Worm (Caenorhabditis elegans) whole organism, L4 larva: ENCODE results near the gene R53.5.

Source experiments
- fkh-10 ChIP-seq: fragments of 150-350 bp; optimal IDR thresholded peaks from 2 replicates; lab custom pipeline; 2014; ENCODE audit warnings: missing biosample characterization, missing genetic modification reagents, missing genetic modification characterization
- mdl-1 ChIP-seq, 2 experiments: fragments of 150-350 bp in 1 of 2; sonication (generic microtip) in 1 of 2; optimal IDR thresholded peaks; 2 replicates each; lab custom pipeline; 2014 to 2017; ENCODE audit warnings: missing biosample characterization in 2 of 2, missing genetic modification characterization in 2 of 2
- mxl-2 ChIP-seq: fragments of 200-800 bp; sonication (Bioruptor generic); conservative IDR thresholded peaks from 2 replicates; pipeline ENCODE4 v1.3.6; 2022; ENCODE audit warnings: missing genetic modification reagents, missing genetic modification characterization, missing compliant biosample characterization
- nhr-237 ChIP-seq: sonication (generic microtip); optimal IDR thresholded peaks from 2 replicates; lab custom pipeline; 2017; ENCODE audit warnings: missing biosample characterization, missing genetic modification characterization
- pqm-1 ChIP-seq: sonication (generic microtip); optimal IDR thresholded peaks from 2 replicates; lab custom pipeline; 2017; ENCODE audit warnings: missing biosample characterization, missing genetic modification characterization
- ztf-11 ChIP-seq: fragments of 150-350 bp; optimal IDR thresholded peaks from 2 replicates; lab custom pipeline; 2014; ENCODE audit warnings: missing biosample characterization, missing genetic modification characterization

- TF ChIP-seq nhr-237 = no peak
- no peak for TF ChIP-seq ztf-11 (tag; lab: Kevin White, UChicago)
- peak; percentile 73 for TF ChIP-seq pqm-1 (tag; lab: Kevin White, UChicago)
- no peak for TF ChIP-seq mxl-2
- no peak for TF ChIP-seq mdl-1 (tag; optimal IDR thresholded peaks at IDR 0.05; lab: Kevin White, UChicago)
- TF ChIP-seq fkh-10 (GFP tag; lab: Kevin White, UChicago) = no peak
These were observed 3.9 kb upstream of the R53.5 start for ce11 chrII:9974210-9974609.
